Fruit fly (Drosophila melanogaster): ENCODE results near the gene CG11586.

CG11586 gene

DNA sequence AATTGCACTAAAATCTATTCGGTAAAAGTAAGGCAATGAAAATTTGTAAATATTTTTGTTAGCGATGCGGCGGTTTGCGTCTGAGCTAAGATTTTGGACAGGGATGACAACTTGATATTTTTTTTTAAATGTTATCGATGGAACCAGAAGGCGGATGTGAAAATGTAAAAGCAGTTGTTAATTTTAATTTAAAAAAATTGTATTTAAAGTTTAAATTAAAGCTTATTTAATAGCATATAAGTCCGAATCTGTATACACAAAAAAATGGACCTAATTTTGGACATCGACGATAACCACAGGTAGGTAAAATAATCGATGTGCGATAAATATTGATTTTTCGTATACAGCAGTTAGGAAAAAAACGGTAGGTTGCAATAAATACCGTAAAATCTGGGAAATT is at the start of gene CG11586, which contains the start of gene VhaM9.7-a:
TSS of gene CG11586 (minus strand) at position 87 of the 400 bp plus-strand sequence.
TSS of gene VhaM9.7-a (plus strand) at position 322 of the 400 bp plus-strand sequence.
- TF ChIP-seq Ets98B (GFP tag; IDR thresholded peaks at IDR 0.05) (no peak), rn (GFP tag; IDR thresholded peaks at IDR 0.05) (no peak), Pif1A (GFP tag; optimal IDR thresholded peaks at IDR 0.05) (no peak), CG10348 (GFP tag; IDR thresholded peaks at IDR 0.05) (no peak), CG9948 (tag; optimal IDR thresholded peaks at IDR 0.05) (no peak), CG12605 (GFP tag; IDR thresholded peaks at IDR 0.05) (no peak), gl (tag; optimal IDR thresholded peaks at IDR 0.05) (no peak), CG15710 (tag; optimal IDR thresholded peaks at IDR 0.05) (no peak), D1 (tag; optimal IDR thresholded peaks at IDR 0.05) (no peak)

DNA sequence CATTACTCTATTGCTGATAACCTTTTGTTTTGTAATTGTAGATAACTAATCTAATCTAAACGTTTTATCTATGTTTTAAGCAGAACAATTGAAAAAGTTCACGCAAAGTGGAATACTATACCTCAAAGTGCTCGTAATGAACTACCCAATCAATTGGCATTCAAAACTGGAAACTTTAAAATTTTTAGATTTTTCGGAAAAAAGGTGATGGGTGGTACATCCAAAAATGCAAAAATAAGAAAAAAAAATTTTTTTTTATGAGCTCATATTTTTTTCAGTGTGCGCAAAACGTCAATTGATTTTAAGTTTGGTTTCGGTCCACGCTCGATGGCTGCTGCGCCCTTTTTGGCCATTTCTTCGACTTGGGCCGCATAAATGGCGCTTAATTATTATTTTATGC is 48.3 kb upstream of the CG11586 start:
- no peak for TF ChIP-seq Snoo (tag; optimal IDR thresholded peaks at IDR 0.05)
- TF ChIP-seq CG13204 (GFP tag; optimal IDR thresholded peaks at IDR 0.05), result no peak
- TF ChIP-seq Pif1B (GFP tag; optimal IDR thresholded peaks at IDR 0.05), result no peak
- TF ChIP-seq Pif1A (GFP tag; optimal IDR thresholded peaks at IDR 0.05), result no peak
- no peak for TF ChIP-seq CG10348 (GFP tag; IDR thresholded peaks at IDR 0.05)
- no peak for TF ChIP-seq EcR (GFP tag; optimal IDR thresholded peaks at IDR 0.05)
- no peak for TF ChIP-seq rn (GFP tag; IDR thresholded peaks at IDR 0.05)
- TF ChIP-seq CG8301 (tag; optimal IDR thresholded peaks at IDR 0.05), result no peak
- TF ChIP-seq CG8159 (tag; optimal IDR thresholded peaks at IDR 0.05), result no peak
- TF ChIP-seq CG32121 (GFP tag; IDR thresholded peaks at IDR 0.05), result no peak
- TF ChIP-seq CG12605 (GFP tag; IDR thresholded peaks at IDR 0.05), result no peak
- no peak for TF ChIP-seq CG34367 (tag; optimal IDR thresholded peaks at IDR 0.05)
- no peak for TF ChIP-seq CG9948 (tag; optimal IDR thresholded peaks at IDR 0.05)

DNA sequence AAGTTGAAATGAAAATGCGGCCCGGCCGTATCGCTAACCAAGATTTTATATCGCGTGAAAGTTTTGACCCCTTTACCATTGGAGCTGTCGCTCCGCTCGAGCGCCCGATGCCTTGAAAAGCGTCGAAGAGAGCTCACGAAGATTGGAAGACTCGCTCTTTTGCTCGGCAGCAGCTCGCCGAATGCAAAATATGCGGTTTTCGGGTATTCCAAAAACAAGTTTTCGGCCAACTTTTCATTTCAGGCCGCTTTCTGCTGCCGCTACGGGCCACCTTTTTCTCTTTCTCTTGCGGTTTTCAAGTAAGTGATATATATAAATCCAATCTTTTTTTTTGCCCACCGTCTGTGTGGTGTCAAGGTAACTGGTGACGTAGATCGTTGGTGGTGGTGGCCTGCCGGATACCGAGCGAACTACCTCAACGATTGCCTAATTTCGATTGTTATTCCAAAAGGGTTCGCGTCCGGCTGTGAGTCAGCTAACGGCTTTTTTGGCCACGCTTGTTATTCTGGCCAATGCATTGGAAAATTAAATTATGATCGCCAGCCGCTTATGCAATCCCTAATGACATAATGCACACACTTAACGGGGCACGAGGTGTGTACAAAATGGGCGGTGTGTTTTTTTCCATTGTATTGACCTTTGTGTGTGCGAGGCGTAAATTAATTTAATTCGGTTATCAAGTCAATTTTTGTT is 45.6 kb upstream of the CG11586 start, which contains the start of gene dyl:
TSS of gene dyl (minus strand) at position 28 of the 693 bp plus-strand sequence.
- 0 out of 3 replicates have a peak, but pooled peaks have one; percentile 9 for TF ChIP-seq CG4496 (GFP tag; IDR thresholded peaks at IDR 0.05)
- TF ChIP-seq Snoo (tag; optimal IDR thresholded peaks at IDR 0.05), result peak; percentile 47
- no peak for TF ChIP-seq EcR (GFP tag; optimal IDR thresholded peaks at IDR 0.05)

DNA sequence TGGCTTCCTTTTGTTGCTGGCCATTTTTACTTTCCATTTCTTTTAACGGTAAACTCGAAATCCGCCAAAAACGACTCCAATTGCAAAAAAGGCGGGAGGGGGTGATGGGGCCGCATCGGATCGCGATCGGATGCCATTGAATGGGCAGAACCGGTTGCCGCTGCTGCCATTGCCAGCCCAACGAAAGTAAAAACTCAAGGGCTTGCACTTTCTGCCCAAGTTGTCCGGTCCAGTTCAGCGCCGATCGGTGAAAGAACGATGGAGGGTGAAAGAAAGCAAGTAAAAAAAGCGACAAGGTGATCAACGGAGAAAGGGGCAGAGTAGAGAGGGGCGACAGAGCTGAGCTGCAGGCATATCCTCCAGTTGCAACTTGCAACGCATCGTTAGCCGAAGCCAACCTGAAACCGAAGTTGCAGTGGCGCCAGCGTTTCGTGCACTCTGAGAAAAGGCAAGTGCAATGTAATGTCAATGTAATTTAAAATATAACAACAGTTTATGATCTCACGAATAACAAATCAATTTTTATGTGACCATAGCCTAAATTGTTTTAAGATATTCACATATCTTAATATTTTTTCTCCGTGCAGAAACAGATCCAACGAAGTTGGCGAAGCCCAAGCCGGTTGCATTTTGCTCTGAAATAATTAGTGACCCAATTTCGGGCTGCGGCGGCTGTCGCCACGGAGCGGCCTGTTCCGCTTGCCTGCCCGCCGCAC is 42.1 kb upstream of the CG11586 start:
- TF ChIP-seq CG32121 (GFP tag; IDR thresholded peaks at IDR 0.05), result peak; percentile 95
- TF ChIP-seq CG15710 (tag; optimal IDR thresholded peaks at IDR 0.05), result peak; percentile 80
- TF ChIP-seq CG9948 (tag; optimal IDR thresholded peaks at IDR 0.05), result peak; percentile 48
- peak; percentile 69; the same call in 1 of the 2 replicates for TF ChIP-seq CG10348 (GFP tag; IDR thresholded peaks at IDR 0.05)
- peak; percentile 95 for TF ChIP-seq CG4496 (GFP tag; IDR thresholded peaks at IDR 0.05)
- TF ChIP-seq CG8301 (tag; optimal IDR thresholded peaks at IDR 0.05), result peak; percentile 93
- peak; percentile 89 for TF ChIP-seq CG14655 (GFP tag; optimal IDR thresholded peaks at IDR 0.05)
- TF ChIP-seq CG34367 (tag; optimal IDR thresholded peaks at IDR 0.05), result peak; percentile 72
- TF ChIP-seq Ets98B (GFP tag; IDR thresholded peaks at IDR 0.05), result peak; percentile 96
- peak; percentile 36 for TF ChIP-seq D1 (tag; optimal IDR thresholded peaks at IDR 0.05)
- peak; percentile 80 for TF ChIP-seq Snoo (tag; optimal IDR thresholded peaks at IDR 0.05)
- TF ChIP-seq CG8159 (tag; optimal IDR thresholded peaks at IDR 0.05), result peak; percentile 69
- no peak for TF ChIP-seq EcR (GFP tag; optimal IDR thresholded peaks at IDR 0.05)
- TF ChIP-seq gl (tag; optimal IDR thresholded peaks at IDR 0.05), result peak; percentile 47
- TF ChIP-seq Pif1B (GFP tag; optimal IDR thresholded peaks at IDR 0.05), result peak; percentile 85
- peak; percentile 89 for TF ChIP-seq CG12605 (GFP tag; IDR thresholded peaks at IDR 0.05)
- peak; percentile 77 for TF ChIP-seq rn (GFP tag; IDR thresholded peaks at IDR 0.05)
- peak; percentile 90 for TF ChIP-seq Pif1A (GFP tag; optimal IDR thresholded peaks at IDR 0.05)
- peak; percentile 48 for TF ChIP-seq CG13204 (GFP tag; optimal IDR thresholded peaks at IDR 0.05)
- TF ChIP-seq CG17806 (tag; optimal IDR thresholded peaks at IDR 0.05), result peak; percentile 76
- peak; percentile 92 for TF ChIP-seq fd96Ca (GFP tag; IDR thresholded peaks at IDR 0.05)

DNA sequence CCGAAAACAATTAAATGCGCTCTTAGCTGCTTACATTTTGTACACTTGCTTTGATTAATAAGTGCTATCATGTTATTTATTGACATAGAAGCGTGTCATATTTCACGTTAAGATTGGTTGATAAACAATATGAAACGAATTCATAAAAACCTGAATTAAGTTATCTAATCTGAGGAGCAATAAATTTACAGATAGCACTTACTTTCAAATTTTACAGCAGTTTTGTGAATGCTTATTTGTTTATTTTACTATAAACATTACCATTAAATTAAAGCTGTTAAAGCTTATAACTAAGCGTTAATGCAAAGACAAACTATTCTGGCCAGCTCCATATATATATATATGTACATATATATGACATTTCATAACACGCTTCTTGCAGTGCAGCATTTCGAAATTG is 39.8 kb upstream of the CG11586 start:
- no peak for TF ChIP-seq CG10348 (GFP tag; IDR thresholded peaks at IDR 0.05)
- no peak for TF ChIP-seq CG12605 (GFP tag; IDR thresholded peaks at IDR 0.05)
- no peak for TF ChIP-seq gl (tag; optimal IDR thresholded peaks at IDR 0.05)
- TF ChIP-seq Ets98B (GFP tag; IDR thresholded peaks at IDR 0.05), result 0 out of 2 replicates have a peak, but pooled peaks have one; percentile 18

DNA sequence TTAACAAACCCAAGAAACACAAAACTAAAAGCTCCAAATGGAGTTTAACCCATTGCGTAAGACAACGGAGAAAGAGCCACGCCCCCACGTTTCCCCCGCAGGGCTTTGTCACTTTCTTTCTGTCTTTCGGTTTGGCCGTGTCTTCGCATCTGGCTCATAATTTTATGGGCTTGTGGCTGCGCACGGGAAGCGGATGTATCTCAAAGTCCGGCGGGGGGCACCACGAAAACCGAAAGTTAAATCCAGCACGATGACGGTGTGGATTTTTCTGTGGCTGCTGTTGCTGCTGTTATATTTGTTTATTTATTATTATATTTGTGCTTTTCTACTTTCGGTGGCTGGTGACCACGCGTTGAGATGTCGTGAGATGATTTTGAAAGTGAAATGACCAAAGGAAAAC is 34.5 kb upstream of the CG11586 start:
- TF ChIP-seq Ets98B (GFP tag; IDR thresholded peaks at IDR 0.05) (no peak), CG8159 (tag; optimal IDR thresholded peaks at IDR 0.05) (no peak), D1 (tag; optimal IDR thresholded peaks at IDR 0.05) (no peak), CG10348 (GFP tag; IDR thresholded peaks at IDR 0.05) (no peak), CG13204 (GFP tag; optimal IDR thresholded peaks at IDR 0.05) (no peak), rn (GFP tag; IDR thresholded peaks at IDR 0.05) (no peak), Pif1B (GFP tag; optimal IDR thresholded peaks at IDR 0.05) (no peak), CG32121 (GFP tag; IDR thresholded peaks at IDR 0.05) (no peak), EcR (GFP tag; optimal IDR thresholded peaks at IDR 0.05) (no peak), fd96Ca (GFP tag; IDR thresholded peaks at IDR 0.05) (no peak), CG8301 (tag; optimal IDR thresholded peaks at IDR 0.05) (no peak), gl (tag; optimal IDR thresholded peaks at IDR 0.05) (no peak), CG15710 (tag; optimal IDR thresholded peaks at IDR 0.05) (no peak), CG14655 (GFP tag; optimal IDR thresholded peaks at IDR 0.05) (no peak), CG17806 (tag; optimal IDR thresholded peaks at IDR 0.05) (no peak)
